Fruit fly (Drosophila melanogaster) whole organism, embryonic: ENCODE results near the gene CG7506.

Source experiments
- Antp ChIP-seq: fragments of 200-800 bp; sonication (Bioruptor generic); optimal IDR thresholded peaks from 3 replicates; lab custom pipeline; 2016; ENCODE audit warnings: missing biosample characterization, missing genetic modification characterization
- CG10321 ChIP-seq: fragments of 200-800 bp; sonication (Bioruptor generic); IDR thresholded peaks from 2 replicates; pipeline ENCODE4 v1.3.6; 2022; ENCODE audit warnings: missing biosample characterization, missing genetic modification characterization
- CG10654 ChIP-seq: fragments of 200-800 bp; sonication (Bioruptor generic); optimal IDR thresholded peaks from 2 replicates; lab custom pipeline; 2016; ENCODE audit warnings: missing biosample characterization, missing genetic modification characterization
- CG11695 ChIP-seq: fragments of 200-800 bp; sonication (Bioruptor generic); IDR thresholded peaks from 3 replicates; pipeline ENCODE4 v1.3.6; 2022; ENCODE audit warnings: missing biosample characterization, missing genetic modification characterization
- CG12071 ChIP-seq: fragments of 200-800 bp; sonication (Bioruptor generic); optimal IDR thresholded peaks from 3 replicates; lab custom pipeline; 2018; ENCODE audit warnings: missing biosample characterization, mild to moderate bottlenecking, missing genetic modification characterization
- CG12391 ChIP-seq: fragments of 200-800 bp; sonication (Bioruptor generic); optimal IDR thresholded peaks from 3 replicates; lab custom pipeline; 2018; ENCODE audit warnings: missing biosample characterization, mild to moderate bottlenecking, missing genetic modification characterization, moderate library complexity
- CG13287 ChIP-seq: fragments of 200-800 bp; sonication (Bioruptor generic); IDR thresholded peaks from 2 replicates; pipeline ENCODE4 v1.3.6; 2022; ENCODE audit warnings: missing biosample characterization, missing genetic modification characterization; ENCODE audit not compliant: partially characterized antibody
- CG17568 ChIP-seq: fragments of 200-800 bp; sonication (Bioruptor generic); optimal IDR thresholded peaks from 2 replicates; lab custom pipeline; 2018; ENCODE audit warnings: missing biosample characterization, mild to moderate bottlenecking, missing genetic modification characterization, moderate library complexity
- CG17802 ChIP-seq: fragments of 200-800 bp; sonication (Bioruptor generic); optimal IDR thresholded peaks from 2 replicates; lab custom pipeline; 2018; ENCODE audit warnings: missing biosample characterization, mild to moderate bottlenecking, missing genetic modification characterization, moderate library complexity
- CG1792 ChIP-seq: fragments of 200-800 bp; sonication (Bioruptor generic); optimal IDR thresholded peaks from 2 replicates; lab custom pipeline; 2016; ENCODE audit warnings: missing biosample characterization, missing genetic modification characterization
- CG18599 ChIP-seq: fragments of 200-800 bp; sonication (Bioruptor generic); optimal IDR thresholded peaks from 3 replicates; lab custom pipeline; 2017; ENCODE audit warnings: missing biosample characterization, missing genetic modification characterization, mild to moderate bottlenecking, moderate library complexity, missing genetic modification reagents
- CG34376 ChIP-seq: fragments of 200-800 bp; sonication (Bioruptor generic); optimal IDR thresholded peaks from 2 replicates; lab custom pipeline; 2018; ENCODE audit warnings: missing biosample characterization, mild to moderate bottlenecking, missing genetic modification characterization
- CG5245 ChIP-seq: fragments of 200-800 bp; sonication (Bioruptor generic); optimal IDR thresholded peaks from 3 replicates; lab custom pipeline; 2016; ENCODE audit warnings: missing biosample characterization, missing genetic modification characterization
- CG6654 ChIP-seq: fragments of 200-800 bp; sonication (Bioruptor generic); optimal IDR thresholded peaks from 2 replicates; lab custom pipeline; 2017; ENCODE audit warnings: missing biosample characterization, mild to moderate bottlenecking, missing genetic modification characterization
- CG7556 ChIP-seq: fragments of 200-800 bp; sonication (Bioruptor generic); optimal IDR thresholded peaks from 2 replicates; lab custom pipeline; 2017; ENCODE audit warnings: missing biosample characterization, mild to moderate bottlenecking, missing genetic modification characterization
- CG7745 ChIP-seq: fragments of 200-800 bp; sonication (Bioruptor generic); optimal IDR thresholded peaks from 2 replicates; lab custom pipeline; 2018; ENCODE audit warnings: missing biosample characterization, mild to moderate bottlenecking, missing genetic modification characterization, moderate library complexity
- CG7963 ChIP-seq: fragments of 200-800 bp; sonication (Bioruptor generic); IDR thresholded peaks from 3 replicates; pipeline ENCODE4 v1.3.6; 2022; ENCODE audit warnings: missing biosample characterization, missing genetic modification characterization; ENCODE audit not compliant: partially characterized antibody
- CG7987 ChIP-seq: fragments of 200-800 bp; sonication (Bioruptor generic); optimal IDR thresholded peaks from 2 replicates; lab custom pipeline; 2018; ENCODE audit warnings: missing biosample characterization, mild to moderate bottlenecking, missing genetic modification characterization, moderate library complexity
- CG9609 ChIP-seq: fragments of 200-800 bp; sonication (Bioruptor generic); optimal IDR thresholded peaks from 3 replicates; lab custom pipeline; 2016; ENCODE audit warnings: missing biosample characterization, missing genetic modification characterization
- CG9727 ChIP-seq: fragments of 200-800 bp; sonication (Bioruptor generic); optimal IDR thresholded peaks from 3 replicates; lab custom pipeline; 2017; ENCODE audit warnings: missing biosample characterization, mild to moderate bottlenecking, missing genetic modification characterization
- CG9876 ChIP-seq: fragments of 200-800 bp; sonication (Bioruptor generic); optimal IDR thresholded peaks from 2 replicates; lab custom pipeline; 2016; ENCODE audit warnings: missing biosample characterization, missing genetic modification characterization
- Chrac-16 ChIP-seq: fragments of 200-800 bp; sonication (Bioruptor generic); optimal IDR thresholded peaks from 3 replicates; lab custom pipeline; 2016; ENCODE audit warnings: missing biosample characterization, missing genetic modification characterization
- Dad ChIP-seq: fragments of 200-800 bp; sonication (Bioruptor generic); optimal IDR thresholded peaks from 3 replicates; lab custom pipeline; 2016; ENCODE audit warnings: missing biosample characterization, missing genetic modification characterization
- Doc2 ChIP-seq: fragments of 200-800 bp; sonication (Bioruptor generic); IDR thresholded peaks from 2 replicates; pipeline ENCODE4 v1.3.6; 2022; ENCODE audit warnings: missing biosample characterization, missing genetic modification characterization
- Doc3 ChIP-seq: fragments of 200-800 bp; sonication (Bioruptor generic); IDR thresholded peaks from 3 replicates; pipeline ENCODE4 v1.3.6; 2022; ENCODE audit warnings: missing biosample characterization, missing genetic modification characterization; ENCODE audit not compliant: partially characterized antibody
- Dp ChIP-seq: fragments of 200-800 bp; sonication (Bioruptor generic); optimal IDR thresholded peaks from 2 replicates; lab custom pipeline; 2018; ENCODE audit warnings: missing biosample characterization, mild to moderate bottlenecking, missing genetic modification characterization, moderate library complexity
- Hmx ChIP-seq: fragments of 200-800 bp; sonication (Bioruptor generic); optimal IDR thresholded peaks from 2 replicates; lab custom pipeline; 2016; ENCODE audit warnings: missing biosample characterization, missing genetic modification characterization
- Hr78 ChIP-seq, 2 experiments: fragments of 200-800 bp in 1 of 2; fragments of >200 bp in 1 of 2; sonication (Bioruptor generic) in 1 of 2; optimal IDR thresholded peaks; 2 replicates each; lab custom pipeline; 2017 to 2019; ENCODE audit warnings: missing biosample characterization in 2 of 2, missing genetic modification characterization in 2 of 2, mild to moderate bottlenecking in 1 of 2, moderate library complexity in 1 of 2
- Lim3 ChIP-seq: fragments of 200-800 bp; sonication (Bioruptor generic); IDR thresholded peaks from 2 replicates; pipeline ENCODE4 v1.3.6; 2022; ENCODE audit warnings: missing biosample characterization, missing genetic modification characterization
- Mad ChIP-seq: fragments of 200-800 bp; sonication (Bioruptor generic); optimal IDR thresholded peaks from 2 replicates; lab custom pipeline; 2016; ENCODE audit warnings: missing biosample characterization, missing genetic modification characterization
- Med ChIP-seq: fragments of 200-800 bp; sonication (Bioruptor generic); peaks from one replicate; lab custom pipeline; 2016; ENCODE audit warnings: missing biosample characterization, missing genetic modification characterization, mild to moderate bottlenecking, inconsistent platforms, moderate library complexity
- Mes4 ChIP-seq: fragments of 200-800 bp; sonication (Bioruptor generic); optimal IDR thresholded peaks from 2 replicates; lab custom pipeline; 2016; ENCODE audit warnings: missing biosample characterization, missing genetic modification characterization
- NC2α ChIP-seq: fragments of 200-800 bp; sonication (Bioruptor generic); optimal IDR thresholded peaks from 2 replicates; lab custom pipeline; 2016; ENCODE audit warnings: missing biosample characterization, missing genetic modification characterization
- Oli ChIP-seq: fragments of 200-800 bp; sonication (Bioruptor generic); optimal IDR thresholded peaks from 2 replicates; lab custom pipeline; 2018; ENCODE audit warnings: missing biosample characterization, mild to moderate bottlenecking, missing genetic modification characterization, moderate library complexity
- PHDP ChIP-seq: fragments of 200-800 bp; sonication (Bioruptor generic); optimal IDR thresholded peaks from 3 replicates; lab custom pipeline; 2018; ENCODE audit warnings: missing biosample characterization, mild to moderate bottlenecking, missing genetic modification characterization, moderate library complexity
- ab ChIP-seq: fragments of 200-800 bp; sonication (Bioruptor generic); optimal IDR thresholded peaks from 2 replicates; lab custom pipeline; 2016; ENCODE audit warnings: missing biosample characterization, missing genetic modification characterization
- chif ChIP-seq, 2 experiments: fragments of 200-800 bp; sonication (Bioruptor generic); optimal IDR thresholded peaks; 3 replicates each; lab custom pipeline; 2016; ENCODE audit warnings: missing biosample characterization in 2 of 2, missing genetic modification characterization in 2 of 2
- en ChIP-seq: fragments of 200-800 bp; sonication (Bioruptor generic); optimal IDR thresholded peaks from 2 replicates; lab custom pipeline; 2016; ENCODE audit warnings: missing biosample characterization, missing genetic modification characterization
- gro ChIP-seq: fragments of 200-800 bp; sonication (Bioruptor generic); optimal IDR thresholded peaks from 2 replicates; lab custom pipeline; 2016; ENCODE audit warnings: missing biosample characterization, missing genetic modification characterization
- ham ChIP-seq: fragments of 200-800 bp; sonication (Bioruptor generic); IDR thresholded peaks from 2 replicates; pipeline ENCODE4 v1.3.6; 2022; ENCODE audit warnings: missing biosample characterization, missing genetic modification characterization
- kni ChIP-seq: fragments of 200-800 bp; sonication (Bioruptor generic); optimal IDR thresholded peaks from 3 replicates; lab custom pipeline; 2017; ENCODE audit warnings: mild to moderate bottlenecking, missing biosample characterization, missing genetic modification reagents, missing genetic modification characterization
- odd ChIP-seq: fragments of 200-800 bp; sonication (Bioruptor generic); optimal IDR thresholded peaks from 2 replicates; lab custom pipeline; 2017; ENCODE audit warnings: missing biosample characterization, mild to moderate bottlenecking, missing genetic modification characterization
- org-1 ChIP-seq: fragments of 200-800 bp; sonication (Bioruptor generic); optimal IDR thresholded peaks from 2 replicates; lab custom pipeline; 2017; ENCODE audit warnings: missing biosample characterization, missing genetic modification characterization
- otp ChIP-seq: fragments of 200-800 bp; sonication (Bioruptor generic); IDR thresholded peaks from 3 replicates; pipeline ENCODE4, ENCODE4 v1.3.6; 2022; ENCODE audit warnings: missing biosample characterization, missing genetic modification characterization
- sens ChIP-seq: fragments of 200-800 bp; sonication (Bioruptor generic); peaks from one replicate; lab custom pipeline; 2016; ENCODE audit warnings: missing biosample characterization, missing genetic modification characterization
- sisA ChIP-seq: fragments of 200-800 bp; sonication (Bioruptor generic); IDR thresholded peaks from 2 replicates; pipeline ENCODE4 v1.3.6; 2022; ENCODE audit warnings: missing biosample characterization, missing genetic modification characterization
- tin ChIP-seq: fragments of 200-800 bp; sonication (Bioruptor generic); optimal IDR thresholded peaks from 3 replicates; lab custom pipeline; 2016; ENCODE audit warnings: missing biosample characterization, missing genetic modification characterization
- wor ChIP-seq: fragments of 200-800 bp; sonication (Bioruptor generic); IDR thresholded peaks from 2 replicates; pipeline ENCODE4 v1.3.6; 2022; ENCODE audit warnings: missing biosample characterization, missing genetic modification characterization

Gene CG7506

DNA sequence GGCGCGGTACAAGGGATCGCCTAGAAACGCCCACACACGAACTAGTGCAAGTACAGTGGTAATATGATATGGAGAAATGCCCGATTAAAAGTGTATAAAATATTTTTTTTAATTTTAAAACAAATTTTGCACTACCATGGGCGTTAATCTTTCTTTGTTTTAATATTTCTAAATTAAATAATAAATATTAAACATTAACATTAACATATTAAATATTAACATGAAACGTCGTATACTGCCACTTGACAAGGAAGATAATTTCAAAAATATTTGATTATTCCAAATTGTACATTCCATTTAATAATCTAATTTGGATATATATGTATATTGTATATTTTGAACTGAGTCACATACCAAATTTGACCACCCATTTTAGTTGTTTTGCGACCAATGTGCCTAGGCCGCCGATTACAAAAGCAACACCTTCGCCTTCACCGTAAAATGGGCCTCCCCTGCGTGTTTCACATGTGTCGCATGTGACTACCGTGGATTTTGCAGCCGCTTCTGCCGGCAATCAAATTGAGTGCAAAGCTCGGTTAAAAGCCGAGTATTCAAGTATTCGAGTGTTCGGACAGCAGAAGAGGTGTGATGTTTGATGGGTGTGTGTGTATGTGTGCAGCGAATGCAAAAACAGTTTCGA, 49.2 kb downstream of the CG7506 start (continued):
- TF ChIP-seq odd (GFP tag; lab: Kevin White, UChicago): no peak
- no peak for TF ChIP-seq CG7987 (GFP tag; lab: Kevin White, UChicago)
- TF ChIP-seq CG5245 (GFP tag; lab: Kevin White, UChicago): no peak
- peak; percentile 59 for TF ChIP-seq sens (GFP tag; lab: Kevin White, UChicago)
- TF ChIP-seq otp (GFP tag; lab: Robert Waterston, UW): 0 out of 3 replicates have a peak, but pooled peaks have one; percentile 25
- TF ChIP-seq tin (GFP tag; lab: Kevin White, UChicago): no peak
- TF ChIP-seq kni (GFP tag; lab: Kevin White, UChicago): no peak
- peak; percentile 76 for TF ChIP-seq CG7556 (GFP tag; lab: Kevin White, UChicago)
- TF ChIP-seq Mad: no peak
- TF ChIP-seq Lim3 (GFP tag; lab: Robert Waterston, UW): no peak
- TF ChIP-seq NC2α (GFP tag; lab: Kevin White, UChicago): no peak
- peak; percentile 30 for TF ChIP-seq wor
- TF ChIP-seq en (GFP tag; lab: Kevin White, UChicago): no peak
- no peak for TF ChIP-seq ab
- TF ChIP-seq CG7963 (GFP tag; lab: Robert Waterston, UW): no peak
- TF ChIP-seq Dad (GFP tag; lab: Kevin White, UChicago): no peak
- no peak for TF ChIP-seq CG12071
- TF ChIP-seq Antp (GFP tag; lab: Kevin White, UChicago): no peak
- TF ChIP-seq CG6654 (GFP tag; lab: Kevin White, UChicago): no peak
- peak; percentile 62; the same call in 2 of the 3 replicates for TF ChIP-seq CG11695 (GFP tag; lab: Robert Waterston, UW)
- no peak for TF ChIP-seq CG17802 (tag; lab: Kevin White, UChicago)
- no peak for TF ChIP-seq CG9876 (GFP tag; lab: Kevin White, UChicago)
- TF ChIP-seq Med (GFP tag; lab: Kevin White, UChicago): no peak
- TF ChIP-seq Chrac-16 (GFP tag; lab: Kevin White, UChicago): no peak
- TF ChIP-seq CG10321 (GFP tag; lab: Robert Waterston, UW): no peak
- peak; percentile 37 for TF ChIP-seq CG9727 (GFP tag; lab: Kevin White, UChicago)
- no peak for TF ChIP-seq CG34376
- TF ChIP-seq chif (GFP tag; optimal IDR thresholded peaks at IDR 0.05; lab: Kevin White, UChicago): no peak
- TF ChIP-seq Hmx (GFP tag; lab: Kevin White, UChicago): no peak
- no peak for TF ChIP-seq Dp
- TF ChIP-seq CG10654: no peak
- no peak for TF ChIP-seq Mes4 (GFP tag; lab: Kevin White, UChicago)
- no peak for TF ChIP-seq gro (GFP tag; lab: Kevin White, UChicago)
- TF ChIP-seq Doc2: no peak
- peak; percentile 52 for TF ChIP-seq Oli (tag; lab: Kevin White, UChicago)
- TF ChIP-seq Doc3 (GFP tag; lab: Robert Waterston, UW): no peak
- TF ChIP-seq ham (GFP tag; lab: Robert Waterston, UW): no peak
- no peak for TF ChIP-seq CG9609
- peak; percentile 3 for TF ChIP-seq org-1
- no peak for TF ChIP-seq CG1792
- TF ChIP-seq CG18599 (GFP tag; lab: Kevin White, UChicago): no peak
- no peak for TF ChIP-seq sisA
- TF ChIP-seq CG7745: no peak
- TF ChIP-seq CG13287 (GFP tag; lab: Robert Waterston, UW): no peak
- TF ChIP-seq CG17568 (GFP tag; lab: Kevin White, UChicago): no peak
- TF ChIP-seq CG12391 (tag; lab: Kevin White, UChicago): peak; percentile 54
- no peak for TF ChIP-seq Hr78 (GFP tag; optimal IDR thresholded peaks at IDR 0.05; lab: Kevin White, UChicago)
- no peak for TF ChIP-seq PHDP (tag; lab: Kevin White, UChicago)
